Worm (Caenorhabditis elegans) whole organism, midembryonic: ENCODE data around the gene ttll-11.

Experiments used
- T22C8.4 ChIP-seq: fragments of 200-800 bp; sonication (Bioruptor generic); IDR thresholded peaks from 2 replicates; pipeline ENCODE4 v1.3.6; 2022; ENCODE audit warnings: missing genetic modification characterization, missing compliant biosample characterization
- cog-1 ChIP-seq: sonication (generic microtip); optimal IDR thresholded peaks from 2 replicates; lab custom pipeline; 2016; ENCODE audit warnings: missing genetic modification characterization, missing compliant biosample characterization
- flt-1 ChIP-seq: fragments of 200-800 bp; sonication (Bioruptor generic); IDR thresholded peaks from 2 replicates; pipeline ENCODE4 v1.3.6; 2022; ENCODE audit warnings: missing genetic modification characterization, missing compliant biosample characterization
- klf-2 ChIP-seq: fragments of 200-800 bp; sonication (Bioruptor generic); conservative IDR thresholded peaks from 2 replicates; pipeline ENCODE4 v1.3.6; 2022; ENCODE audit warnings: missing genetic modification reagents, missing genetic modification characterization, missing compliant biosample characterization
- med-1 ChIP-seq: sonication (generic microtip); optimal IDR thresholded peaks from 2 replicates; lab custom pipeline; 2017; ENCODE audit warnings: missing genetic modification characterization, mild to moderate bottlenecking, missing compliant biosample characterization, antibody characterized with exemption, missing genetic modification reagents; ENCODE audit not compliant: insufficient read depth
- ref-1 ChIP-seq: fragments of 200-800 bp; sonication (Bioruptor generic); conservative IDR thresholded peaks from 2 replicates; pipeline ENCODE4 v1.3.6; 2022; ENCODE audit warnings: missing genetic modification reagents, missing genetic modification characterization, missing compliant biosample characterization
- tab-1 ChIP-seq: fragments of 200-800 bp; sonication (Bioruptor generic); IDR thresholded peaks from 2 replicates; pipeline ENCODE4 v1.3.6; 2022; ENCODE audit warnings: missing genetic modification characterization, missing compliant biosample characterization
- ztf-23 ChIP-seq: fragments of 200-800 bp; sonication (Bioruptor generic); IDR thresholded peaks from 2 replicates; pipeline ENCODE4 v1.3.6; 2022; ENCODE audit warnings: missing genetic modification reagents, missing genetic modification characterization, missing compliant biosample characterization
- ztf-29 ChIP-seq: fragments of 200-800 bp; sonication (Bioruptor generic); IDR thresholded peaks from 2 replicates; pipeline ENCODE4 v1.3.6; 2022; ENCODE audit warnings: missing genetic modification reagents, missing genetic modification characterization, missing compliant biosample characterization

Gene ttll-11

DNA sequence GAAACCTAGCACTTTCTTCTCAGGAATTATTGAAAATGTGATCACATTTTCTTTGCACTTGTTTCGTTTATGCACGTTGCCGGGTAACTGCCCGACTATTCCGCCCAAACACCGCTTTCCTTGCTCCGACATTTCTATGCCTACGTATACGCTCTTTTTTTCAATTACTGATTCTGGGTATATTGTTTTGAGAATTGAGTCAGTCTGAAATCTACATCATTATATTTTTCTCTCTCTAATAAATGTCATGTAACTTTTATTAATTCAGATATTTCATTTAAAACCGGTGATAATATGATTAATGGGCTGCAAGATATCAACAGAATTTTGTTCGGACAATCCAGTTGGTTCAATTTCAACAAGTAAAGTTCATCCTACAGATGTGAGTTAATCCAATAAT lies at the start of gene ttll-11:
Gene ttll-11, plus strand, starts transcription at position 301 of the 400 bp plus-strand sequence.
- TF ChIP-seq klf-2 (GFP tag; lab: Robert Waterston, UW): no peak
- TF ChIP-seq med-1 (GFP tag; lab: Kevin White, UChicago): no peak
- no peak for TF ChIP-seq ref-1 (GFP tag; lab: Robert Waterston, UW)
- TF ChIP-seq tab-1 (GFP tag; lab: Robert Waterston, UW): no peak
- no peak for TF ChIP-seq ztf-23 (GFP tag; lab: Robert Waterston, UW)
- TF ChIP-seq cog-1 (tag; lab: Kevin White, UChicago): no peak
- no peak for TF ChIP-seq flt-1
- no peak for TF ChIP-seq ztf-29 (GFP tag; lab: Robert Waterston, UW)
- TF ChIP-seq T22C8.4 (GFP tag; lab: Robert Waterston, UW): no peak

DNA sequence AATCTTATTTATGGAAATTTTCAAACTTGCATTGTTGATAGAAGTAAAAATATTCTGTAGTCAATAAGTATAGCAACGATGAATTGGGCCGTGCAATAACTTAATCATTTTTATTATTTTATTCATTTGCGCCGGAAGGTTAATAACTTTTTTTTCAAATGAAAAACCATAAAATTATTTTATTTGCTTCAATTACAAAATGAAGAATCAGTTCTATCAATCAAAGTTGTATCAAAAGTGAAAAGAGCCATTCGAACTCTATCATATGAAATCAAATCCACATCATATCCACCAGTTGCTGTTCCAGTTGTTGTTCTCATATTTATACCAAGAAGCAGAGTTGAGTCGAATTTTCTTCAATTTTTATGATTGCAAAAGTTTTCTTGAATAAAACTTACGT lies 49.0 kb upstream of the ttll-11 start, which contains the start of gene cyp-33E1:
Gene cyp-33E1, minus strand, starts transcription at position 101 of the 400 bp plus-strand sequence.
- TF ChIP-seq ref-1 (GFP tag; lab: Robert Waterston, UW) (no peak), klf-2 (GFP tag; lab: Robert Waterston, UW) (no peak), flt-1 (no peak), ztf-23 (GFP tag; lab: Robert Waterston, UW) (no peak), cog-1 (tag; lab: Kevin White, UChicago) (no peak), med-1 (GFP tag; lab: Kevin White, UChicago) (no peak)

DNA sequence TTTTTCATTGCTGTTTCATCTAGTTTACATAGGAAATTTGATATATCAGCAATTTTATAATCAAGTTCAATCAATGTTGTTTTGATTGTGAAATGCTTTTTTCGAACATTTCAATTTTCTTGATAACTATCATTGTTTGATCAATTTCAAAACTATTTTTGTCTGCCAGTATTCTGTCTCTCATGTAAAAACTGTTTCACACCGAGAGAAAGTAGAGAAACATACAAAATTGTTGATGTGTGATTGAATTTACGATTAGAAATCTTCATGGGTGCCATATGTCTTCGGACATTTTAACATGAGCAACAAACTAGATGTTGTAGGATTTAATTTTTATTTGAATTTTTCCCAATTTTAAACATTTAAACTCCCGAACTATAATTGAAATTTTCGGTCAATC lies 46.8 kb upstream of the ttll-11 start, which contains the start of gene C49C8.2:
Gene C49C8.2, plus strand, starts transcription at position 393 of the 400 bp plus-strand sequence.
- TF ChIP-seq cog-1 (tag; lab: Kevin White, UChicago): no peak

DNA sequence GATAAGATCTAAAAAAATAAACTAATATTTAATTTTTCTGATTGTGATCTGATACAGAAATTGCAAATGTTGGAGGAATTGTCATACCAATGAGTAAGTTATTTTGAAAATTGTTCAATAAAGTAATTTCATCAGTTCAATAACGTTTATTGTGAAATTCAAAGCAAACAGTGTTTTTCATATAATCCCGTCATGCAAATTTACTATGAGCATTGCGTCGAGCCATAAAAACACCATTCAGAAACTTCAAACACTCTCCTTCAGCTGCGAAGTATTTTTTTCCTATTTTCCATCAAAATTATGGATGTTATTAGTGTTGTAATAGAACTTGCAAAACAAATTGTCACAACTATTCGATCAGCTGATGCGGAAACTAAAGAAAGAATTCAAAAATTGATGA lies 45.7 kb upstream of the ttll-11 start, which contains the start of gene C49C8.8:
Gene C49C8.8, plus strand, starts transcription at position 301 of the 400 bp plus-strand sequence.
- TF ChIP-seq flt-1 (no peak), ztf-23 (GFP tag; lab: Robert Waterston, UW) (no peak), ztf-29 (GFP tag; lab: Robert Waterston, UW) (no peak), cog-1 (tag; lab: Kevin White, UChicago) (no peak), T22C8.4 (GFP tag; lab: Robert Waterston, UW) (no peak), ref-1 (GFP tag; lab: Robert Waterston, UW) (no peak)

DNA sequence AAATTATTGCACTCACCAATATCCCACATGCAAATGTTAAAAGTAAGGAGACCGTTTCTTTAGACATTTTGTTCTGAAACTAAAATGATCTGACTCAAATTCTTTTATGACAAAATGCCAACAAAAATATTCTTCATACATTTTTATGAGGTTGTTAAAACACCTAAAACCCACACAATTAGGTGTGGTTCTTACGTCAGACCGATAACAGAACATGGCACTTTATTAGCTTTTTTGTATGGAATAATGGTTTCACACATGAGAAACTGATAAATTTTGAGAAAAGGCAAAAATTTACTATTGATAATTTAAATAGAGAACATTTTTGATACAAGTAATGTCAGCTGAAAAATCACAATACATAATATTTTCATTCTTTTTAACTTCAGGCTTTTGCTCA lies 43.9 kb upstream of the ttll-11 start, which contains the start of gene C49C8.5:
Gene C49C8.5, minus strand, starts transcription at position 73 of the 400 bp plus-strand sequence.
- TF ChIP-seq ref-1 (GFP tag; lab: Robert Waterston, UW): no peak
- TF ChIP-seq med-1 (GFP tag; lab: Kevin White, UChicago): no peak
- TF ChIP-seq flt-1: no peak
- TF ChIP-seq ztf-29 (GFP tag; lab: Robert Waterston, UW): no peak
- TF ChIP-seq tab-1 (GFP tag; lab: Robert Waterston, UW): no peak
- TF ChIP-seq cog-1 (tag; lab: Kevin White, UChicago): no peak

DNA sequence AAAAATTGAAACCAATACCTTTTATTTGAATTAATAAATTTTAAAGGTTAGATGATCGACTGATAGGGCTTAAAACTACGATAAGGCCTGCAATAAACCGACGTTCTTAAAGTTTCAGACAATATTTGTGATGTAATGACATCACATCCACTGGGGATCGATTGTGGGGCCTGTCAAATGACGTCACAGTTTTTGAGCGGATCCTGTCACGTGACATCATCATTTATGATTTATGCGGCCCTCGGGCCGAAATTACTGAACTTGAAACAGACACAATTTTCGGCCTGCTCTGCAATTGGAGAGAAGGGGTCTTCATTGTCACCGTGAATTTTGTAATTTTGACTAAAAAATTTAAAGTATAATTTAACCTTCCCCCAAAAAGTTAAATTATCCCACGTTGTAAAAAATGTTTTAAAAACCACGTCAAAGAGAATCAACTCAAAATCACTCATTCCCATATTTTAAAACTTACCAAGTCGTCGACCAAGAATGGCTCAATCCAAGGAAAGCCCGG lies 43.4 kb upstream of the ttll-11 start, which contains the start of gene C49C8.1:
Gene C49C8.1, plus strand, starts transcription at position 464 of the 514 bp plus-strand sequence.
- TF ChIP-seq ref-1 (GFP tag; lab: Robert Waterston, UW): no peak
- no peak for TF ChIP-seq ztf-29 (GFP tag; lab: Robert Waterston, UW)
- TF ChIP-seq ztf-23 (GFP tag; lab: Robert Waterston, UW): no peak
- no peak for TF ChIP-seq med-1 (GFP tag; lab: Kevin White, UChicago)
- no peak for TF ChIP-seq T22C8.4 (GFP tag; lab: Robert Waterston, UW)
- TF ChIP-seq flt-1: no peak
- TF ChIP-seq klf-2 (GFP tag; lab: Robert Waterston, UW): no peak
- no peak for TF ChIP-seq cog-1 (tag; lab: Kevin White, UChicago)
- no peak for TF ChIP-seq tab-1 (GFP tag; lab: Robert Waterston, UW)

DNA sequence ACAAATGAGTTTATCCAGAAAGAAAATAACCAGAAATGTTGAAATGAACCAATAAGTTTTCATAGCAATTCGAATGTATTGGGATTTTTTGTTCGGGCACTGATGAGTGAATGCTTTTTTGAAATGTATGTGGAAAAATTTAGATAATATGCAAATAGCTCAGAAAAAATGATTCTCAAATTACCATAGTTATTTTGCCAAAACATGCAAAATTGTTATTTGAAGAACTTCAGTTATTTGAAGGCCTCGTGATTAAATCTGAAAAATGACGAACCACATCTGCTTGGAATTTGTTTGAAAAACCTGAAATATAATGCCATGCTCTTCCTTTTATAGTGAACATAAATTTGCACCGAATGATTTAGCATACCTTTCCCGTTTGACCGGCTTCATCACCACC lies 39.4 kb upstream of the ttll-11 start, which contains the start of gene C49C8.6:
Gene C49C8.6, minus strand, starts transcription at position 101 of the 400 bp plus-strand sequence.
- TF ChIP-seq med-1 (GFP tag; lab: Kevin White, UChicago) (no peak), ztf-23 (GFP tag; lab: Robert Waterston, UW) (no peak), ztf-29 (GFP tag; lab: Robert Waterston, UW) (no peak), klf-2 (GFP tag; lab: Robert Waterston, UW) (no peak), tab-1 (GFP tag; lab: Robert Waterston, UW) (no peak), cog-1 (tag; lab: Kevin White, UChicago) (no peak), ref-1 (GFP tag; lab: Robert Waterston, UW) (no peak), flt-1 (no peak), T22C8.4 (GFP tag; lab: Robert Waterston, UW) (no peak)

DNA sequence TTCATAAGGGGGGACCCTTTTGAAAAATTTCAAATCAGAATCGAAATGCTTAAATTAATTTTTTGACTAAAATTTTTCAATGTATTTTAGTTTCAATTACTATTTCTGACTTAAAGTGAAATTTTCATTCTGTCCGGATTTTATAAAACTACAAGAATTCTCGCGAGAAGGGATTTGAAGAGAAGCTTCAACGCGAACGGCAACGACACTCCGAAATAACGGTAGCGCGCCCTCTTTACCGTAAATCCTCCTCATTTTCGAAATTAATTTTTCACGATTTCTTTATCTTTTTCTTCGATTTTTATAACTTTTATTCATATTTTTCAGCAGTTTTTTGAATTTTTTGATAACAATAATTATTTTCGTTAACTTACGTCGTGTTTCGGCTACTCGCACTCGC lies 31.8 kb upstream of the ttll-11 start:
- TF ChIP-seq ref-1 (GFP tag; lab: Robert Waterston, UW) (no peak), T22C8.4 (GFP tag; lab: Robert Waterston, UW) (no peak), klf-2 (GFP tag; lab: Robert Waterston, UW) (no peak), tab-1 (GFP tag; lab: Robert Waterston, UW) (no peak), med-1 (GFP tag; lab: Kevin White, UChicago) (no peak)

DNA sequence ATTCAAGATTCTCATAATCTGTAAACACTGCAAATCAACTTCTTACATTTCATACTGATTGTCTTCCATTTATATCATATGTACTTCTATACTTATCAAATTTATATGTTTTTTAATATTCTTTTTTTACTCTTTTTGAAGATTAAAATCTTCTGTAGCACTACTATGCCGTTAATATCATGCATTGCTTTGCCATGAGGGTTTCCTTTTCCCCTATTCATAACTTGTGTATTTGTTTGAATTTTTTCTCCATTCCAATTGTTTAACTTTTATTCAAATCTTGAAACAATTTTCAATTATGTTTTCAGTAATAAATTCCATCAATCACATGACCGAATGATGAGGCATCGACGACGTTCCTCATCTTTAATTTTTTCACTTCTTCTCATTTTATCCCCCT lies 28.9 kb upstream of the ttll-11 start, which contains the start of gene cdh-5:
Gene cdh-5, plus strand, starts transcription at position 301 of the 400 bp plus-strand sequence.
- TF ChIP-seq tab-1 (GFP tag; lab: Robert Waterston, UW): no peak
- no peak for TF ChIP-seq med-1 (GFP tag; lab: Kevin White, UChicago)
- TF ChIP-seq ref-1 (GFP tag; lab: Robert Waterston, UW): no peak
- no peak for TF ChIP-seq klf-2 (GFP tag; lab: Robert Waterston, UW)
- no peak for TF ChIP-seq cog-1 (tag; lab: Kevin White, UChicago)
- TF ChIP-seq T22C8.4 (GFP tag; lab: Robert Waterston, UW): no peak
- TF ChIP-seq flt-1: no peak
- no peak for TF ChIP-seq ztf-29 (GFP tag; lab: Robert Waterston, UW)
- TF ChIP-seq ztf-23 (GFP tag; lab: Robert Waterston, UW): no peak
